Worm (Caenorhabditis elegans) whole organism, L2 larva: ENCODE results near the gene T15B7.14.

ENCODE experiments used
- R02D3.7 ChIP-seq: fragments of 150-350 bp; optimal IDR thresholded peaks from 2 replicates; lab custom pipeline; 2014; ENCODE audit warnings: missing biosample characterization, missing genetic modification characterization
- aly-2 ChIP-seq: fragments of 150-350 bp; optimal IDR thresholded peaks from 2 replicates; lab custom pipeline; 2014; ENCODE audit warnings: missing biosample characterization, missing genetic modification characterization
- blmp-1 ChIP-seq: sonication (generic microtip); optimal IDR thresholded peaks from 2 replicates; lab custom pipeline; 2017; ENCODE audit warnings: missing genetic modification characterization, mild to moderate bottlenecking, missing compliant biosample characterization, antibody characterized with exemption, moderate library complexity; ENCODE audit not compliant: insufficient read depth
- dmd-4 ChIP-seq: sonication (generic microtip); optimal IDR thresholded peaks from 2 replicates; lab custom pipeline; 2017; ENCODE audit warnings: missing biosample characterization, missing genetic modification characterization
- egl-27 ChIP-seq: sonication (generic microtip); optimal IDR thresholded peaks from 3 replicates; lab custom pipeline; 2017; ENCODE audit warnings: missing biosample characterization, missing genetic modification reagents, missing genetic modification characterization
- fos-1 ChIP-seq: fragments of 150-350 bp; optimal IDR thresholded peaks from 2 replicates; lab custom pipeline; 2014; ENCODE audit warnings: missing biosample characterization, missing genetic modification characterization
- lin-13 ChIP-seq: fragments of 150-350 bp; optimal IDR thresholded peaks from 2 replicates; lab custom pipeline; 2014; ENCODE audit warnings: missing biosample characterization, missing genetic modification reagents, missing genetic modification characterization
- lin-39 ChIP-seq: fragments of 150-350 bp; optimal IDR thresholded peaks from 2 replicates; lab custom pipeline; 2014; ENCODE audit warnings: missing biosample characterization, missing genetic modification reagents, missing genetic modification characterization
- mab-5 ChIP-seq: fragments of 150-350 bp; optimal IDR thresholded peaks from 2 replicates; lab custom pipeline; 2014; ENCODE audit warnings: missing biosample characterization, missing genetic modification characterization
- nhr-12 ChIP-seq: fragments of 150-350 bp; optimal IDR thresholded peaks from 2 replicates; lab custom pipeline; 2014; ENCODE audit warnings: missing biosample characterization, missing genetic modification characterization
- nhr-237 ChIP-seq: fragments of 150-350 bp; optimal IDR thresholded peaks from 2 replicates; lab custom pipeline; 2014; ENCODE audit warnings: missing biosample characterization, missing genetic modification characterization
- nhr-25 ChIP-seq: fragments of 150-350 bp; sonication (generic microtip); optimal IDR thresholded peaks from 3 replicates; lab custom pipeline; 2014; ENCODE audit warnings: missing biosample characterization, missing genetic modification characterization
- nhr-6 ChIP-seq: fragments of 150-350 bp; optimal IDR thresholded peaks from 2 replicates; lab custom pipeline; 2014; ENCODE audit warnings: missing biosample characterization, missing genetic modification characterization
- unc-55 ChIP-seq: fragments of 150-350 bp; sonication (generic microtip); optimal IDR thresholded peaks from 3 replicates; lab custom pipeline; 2014; ENCODE audit warnings: missing biosample characterization, missing genetic modification reagents, missing genetic modification characterization

ce11 chrV:6830755-6831227, 4.4 kb downstream of the T15B7.14 start, which contains the start of gene col-142:
- TF ChIP-seq nhr-237 (tag; lab: Kevin White, UChicago) (no peak), blmp-1 (no peak), dmd-4 (no peak), fos-1 (tag; lab: Kevin White, UChicago) (no peak), lin-13 (no peak), aly-2 (tag; lab: Kevin White, UChicago) (no peak), mab-5 (tag; lab: Kevin White, UChicago) (no peak), unc-55 (GFP tag; lab: Kevin White, UChicago) (no peak), nhr-12 (no peak), lin-39 (no peak), nhr-25 (tag; lab: Kevin White, UChicago) (no peak), egl-27 (tag; lab: Kevin White, UChicago) (no peak), nhr-6 (tag; lab: Kevin White, UChicago) (no peak), R02D3.7 (tag; lab: Kevin White, UChicago) (no peak)
